Worm (Caenorhabditis elegans): ENCODE results near the gene ZK105.6.

Gene ZK105.6

DNA sequence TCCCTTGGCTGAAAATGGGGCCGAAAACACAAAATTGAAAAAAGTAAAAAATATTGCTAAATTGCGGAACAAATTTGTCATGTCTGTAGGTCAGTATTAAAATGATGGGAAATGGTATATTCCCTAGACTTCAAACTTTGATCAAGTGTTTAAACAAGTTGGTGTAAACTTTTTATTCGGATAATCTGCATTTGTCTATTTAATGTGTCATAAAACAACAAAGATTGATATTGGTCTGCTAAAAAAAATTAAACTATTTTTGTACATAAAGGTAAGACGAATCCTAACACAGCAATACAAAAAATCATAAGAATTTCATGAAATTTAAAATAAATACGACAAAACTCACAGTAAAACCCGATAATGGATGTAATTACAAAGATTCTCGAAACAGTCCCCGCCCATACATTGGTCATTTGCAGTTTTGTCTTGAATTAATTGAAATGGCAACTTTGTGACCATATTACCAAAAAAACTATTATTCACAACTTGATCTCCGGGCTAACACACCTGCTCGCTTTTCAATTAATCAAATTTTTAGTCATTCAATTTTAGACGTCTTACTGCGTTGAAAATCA, at the start of gene ZK105.6, which contains the start of gene ZK105.8:
TSS of gene ZK105.6 (minus strand) at position 101 of the 578 bp plus-strand sequence.
TSS of gene ZK105.8 (plus strand) at position 528 of the 578 bp plus-strand sequence.
- no peak for TF ChIP-seq unc-62 (GFP tag; optimal IDR thresholded peaks at IDR 0.05)

DNA sequence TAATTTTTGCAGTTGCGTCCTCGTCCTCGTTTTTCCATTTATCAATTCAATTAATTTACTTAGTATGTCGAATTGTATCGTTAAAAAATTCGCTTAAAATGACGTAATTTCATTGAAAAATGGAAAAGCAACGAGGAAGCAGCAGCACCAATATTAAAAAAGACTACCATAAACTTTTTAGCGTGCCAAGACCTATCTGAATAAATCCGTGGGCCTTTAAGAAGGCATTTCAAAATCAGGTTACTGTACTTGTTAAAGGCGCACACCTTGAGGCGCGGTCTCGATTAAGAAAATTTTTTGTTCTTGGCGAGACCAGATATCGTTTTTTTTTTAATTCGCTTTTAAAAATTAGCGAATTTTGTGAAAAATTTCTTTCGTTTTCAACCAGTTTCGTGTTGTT, 49.8 kb upstream of the ZK105.6 start:
- no peak for TF ChIP-seq unc-62 (GFP tag; optimal IDR thresholded peaks at IDR 0.05)

DNA sequence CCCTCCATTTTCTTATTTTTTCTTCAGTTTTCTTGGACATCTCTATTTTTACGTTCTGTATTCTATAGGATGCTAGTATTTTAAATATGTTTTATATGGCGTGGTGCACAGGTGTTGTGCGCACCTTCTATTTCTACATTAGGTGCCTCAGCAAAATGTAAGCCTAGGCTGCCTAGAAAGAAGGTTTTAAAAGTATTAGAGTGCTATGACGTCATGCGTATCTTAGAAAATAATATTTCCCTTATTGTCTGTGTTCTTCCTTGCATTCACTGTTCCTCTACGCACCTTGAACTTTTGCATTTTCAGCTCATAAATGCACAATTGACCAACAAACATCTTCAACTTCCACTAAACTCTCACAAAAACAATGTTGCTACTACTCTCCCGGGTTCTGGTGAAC, 47.1 kb upstream of the ZK105.6 start, which contains the start of gene frpr-3:
TSS of gene frpr-3 (plus strand) at position 301 of the 400 bp plus-strand sequence.
- TF ChIP-seq unc-62 (GFP tag; optimal IDR thresholded peaks at IDR 0.05), result no peak

DNA sequence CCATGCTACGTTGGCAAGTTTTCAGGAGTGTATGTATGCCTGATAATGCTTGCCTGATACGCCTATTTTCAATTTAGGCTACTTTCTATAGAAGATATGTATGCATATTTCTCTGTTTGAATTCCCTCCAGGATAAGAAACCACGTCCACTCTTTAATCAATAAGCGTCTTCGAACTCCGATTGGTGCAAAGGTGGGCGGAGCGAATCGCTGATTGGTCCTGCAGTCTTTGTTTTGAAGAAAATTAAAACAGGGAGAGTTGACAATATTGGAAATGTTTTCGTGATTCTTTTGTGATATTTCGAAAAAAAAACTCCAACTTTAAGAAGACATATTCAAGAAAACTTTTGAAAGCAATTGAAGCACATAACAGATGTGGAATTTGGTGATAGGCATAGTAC, 38.0 kb upstream of the ZK105.6 start:
- TF ChIP-seq unc-62 (GFP tag; optimal IDR thresholded peaks at IDR 0.05), result no peak

DNA sequence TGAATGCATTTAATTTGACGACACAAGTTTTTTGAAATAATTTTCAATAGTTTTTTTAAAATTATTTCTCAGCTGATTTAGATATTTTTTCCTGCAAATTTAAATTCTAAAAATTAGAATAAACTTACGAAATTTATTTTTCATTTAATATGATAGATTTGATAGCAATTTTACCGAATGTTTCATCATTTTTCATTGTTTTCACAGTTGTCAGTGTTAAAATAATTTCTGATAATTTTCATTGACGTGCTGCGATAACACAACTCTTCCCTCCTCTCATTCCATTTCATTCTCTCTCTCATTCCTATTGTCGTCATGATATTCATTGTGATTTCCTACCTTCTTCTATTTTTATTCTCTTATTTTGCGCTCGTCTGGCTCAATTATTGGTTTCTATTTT, 36.3 kb upstream of the ZK105.6 start, which contains the start of gene hint-3:
TSS of gene hint-3 (plus strand) at position 301 of the 400 bp plus-strand sequence.
- no peak for TF ChIP-seq unc-62 (GFP tag; optimal IDR thresholded peaks at IDR 0.05)

DNA sequence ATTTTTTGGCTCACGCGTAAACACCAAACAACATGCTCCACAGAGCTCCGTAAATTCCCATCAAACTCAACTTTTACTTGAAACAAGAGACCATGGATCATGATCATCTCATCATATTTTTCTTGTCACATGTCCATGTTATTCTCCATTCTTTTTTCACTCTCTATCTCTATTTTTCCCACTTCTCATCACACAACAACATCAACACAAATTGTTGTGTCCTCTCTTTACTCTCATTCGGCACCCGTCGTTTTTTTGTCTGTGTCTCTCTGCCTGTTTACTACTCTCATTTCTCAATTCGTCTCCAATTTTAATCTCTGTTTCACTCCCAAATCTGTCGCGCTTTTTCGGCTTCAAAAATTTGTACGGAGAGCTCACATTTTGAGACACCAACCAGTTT, 35.4 kb upstream of the ZK105.6 start:
- TF ChIP-seq unc-62 (GFP tag; optimal IDR thresholded peaks at IDR 0.05), result no peak

DNA sequence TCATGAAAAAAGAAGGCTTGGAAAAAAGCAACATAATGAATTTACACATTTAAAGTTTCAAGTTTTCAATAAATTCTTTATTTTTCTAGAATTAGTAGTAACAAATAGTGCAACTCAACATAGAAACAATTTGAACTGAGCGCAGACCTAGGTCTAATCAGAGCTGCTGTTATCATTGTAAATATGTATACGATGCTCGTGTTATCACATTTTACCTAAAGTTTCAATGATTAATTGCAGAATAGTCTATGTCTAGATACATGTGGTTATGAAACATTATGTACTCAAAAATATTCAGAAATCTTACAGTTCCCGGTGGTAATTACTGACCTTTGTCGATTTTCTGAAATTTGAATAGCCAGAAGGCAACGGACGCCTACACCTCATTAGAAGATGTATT, 32.1 kb upstream of the ZK105.6 start:
- no peak for TF ChIP-seq unc-62 (GFP tag; optimal IDR thresholded peaks at IDR 0.05)

DNA sequence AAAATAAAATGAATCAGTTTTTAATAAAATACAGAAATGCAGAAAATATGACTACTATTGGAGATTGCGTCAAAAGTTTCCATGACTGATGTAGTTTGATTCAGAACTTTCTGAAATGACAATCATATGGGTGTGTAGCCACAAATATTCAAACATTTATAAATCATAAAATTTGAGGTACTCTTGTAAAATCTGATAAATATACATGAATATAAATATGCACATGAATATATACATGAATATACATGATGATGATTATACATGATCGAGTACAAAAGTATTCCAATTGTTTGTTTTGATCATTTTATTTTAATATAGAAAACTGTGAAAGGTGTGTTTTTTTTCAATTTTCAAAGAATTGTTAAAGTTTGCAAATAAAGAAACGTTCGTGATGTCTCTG, 30.7 kb upstream of the ZK105.6 start, which contains the start of gene T05B11.4:
TSS of gene T05B11.4 (minus strand) at position 101 of the 400 bp plus-strand sequence.
- no peak for TF ChIP-seq unc-62 (GFP tag; optimal IDR thresholded peaks at IDR 0.05)

DNA sequence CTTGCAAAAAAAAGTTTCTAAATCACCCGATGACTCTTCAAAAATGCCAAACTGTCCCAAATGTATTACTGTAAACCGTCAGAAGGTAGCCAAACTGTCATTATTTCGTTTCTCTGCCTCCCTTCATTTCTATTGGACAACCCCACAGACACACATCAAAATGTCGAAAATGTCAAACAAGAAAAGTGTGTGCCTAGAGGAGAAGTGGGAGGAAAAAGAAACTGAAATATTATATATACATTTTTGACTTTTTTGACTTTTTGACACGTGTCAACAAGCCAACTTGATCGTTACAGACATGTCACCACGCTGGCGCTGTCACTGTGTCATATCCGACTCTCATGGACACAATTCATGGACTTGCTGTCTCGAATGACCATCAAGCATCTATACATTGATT, 25.8 kb upstream of the ZK105.6 start:
- no peak for TF ChIP-seq unc-62 (GFP tag; optimal IDR thresholded peaks at IDR 0.05)

DNA sequence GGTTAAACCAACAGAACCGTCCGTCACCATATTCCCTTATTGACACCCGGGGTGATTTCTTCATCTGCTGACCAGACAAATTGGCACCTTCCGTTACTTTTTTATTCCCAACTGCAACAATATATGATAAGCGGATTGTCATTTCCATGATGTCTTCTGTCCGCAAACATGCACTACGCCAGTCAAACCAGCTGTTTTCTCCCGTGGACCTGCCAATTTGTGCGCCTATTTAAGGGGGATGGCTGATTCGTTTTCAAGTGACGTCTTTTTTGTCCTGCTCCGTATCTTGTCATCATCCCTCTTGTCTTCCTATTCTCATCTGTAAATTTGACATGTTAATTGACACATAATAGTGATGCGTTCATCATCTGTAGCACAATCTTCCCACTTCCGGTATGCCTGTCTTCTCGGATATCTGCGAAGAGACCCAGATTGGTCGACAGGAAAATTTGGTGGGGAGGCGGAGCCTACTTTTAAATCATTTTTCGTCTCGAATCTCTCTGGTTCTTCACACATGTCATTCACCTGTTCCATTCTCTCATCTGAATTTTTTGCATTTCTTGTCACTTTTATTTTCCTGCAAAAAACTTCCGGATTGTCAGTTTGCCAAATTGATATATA, 24.2 kb upstream of the ZK105.6 start:
- no peak for TF ChIP-seq unc-62 (GFP tag; optimal IDR thresholded peaks at IDR 0.05)

DNA sequence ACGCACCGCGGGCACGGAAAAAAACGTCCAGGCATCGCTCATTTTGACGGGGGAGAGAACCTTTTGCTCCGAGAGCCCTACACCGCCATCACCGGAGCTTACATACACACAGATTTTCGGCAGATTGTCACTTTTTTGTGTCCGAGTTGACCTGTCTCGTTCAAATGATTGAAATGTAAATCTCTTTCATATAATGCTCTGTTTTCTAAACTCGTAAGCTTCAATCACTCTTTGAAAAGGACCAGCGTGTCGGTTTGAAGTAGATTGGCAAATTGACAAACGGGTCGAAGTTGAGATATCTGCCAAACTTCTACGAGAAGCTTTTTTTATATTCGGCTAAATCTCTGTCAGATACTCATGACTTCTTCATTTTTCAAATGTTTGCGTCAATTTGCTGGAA, 23.3 kb upstream of the ZK105.6 start:
- no peak for TF ChIP-seq unc-62 (GFP tag; optimal IDR thresholded peaks at IDR 0.05)

DNA sequence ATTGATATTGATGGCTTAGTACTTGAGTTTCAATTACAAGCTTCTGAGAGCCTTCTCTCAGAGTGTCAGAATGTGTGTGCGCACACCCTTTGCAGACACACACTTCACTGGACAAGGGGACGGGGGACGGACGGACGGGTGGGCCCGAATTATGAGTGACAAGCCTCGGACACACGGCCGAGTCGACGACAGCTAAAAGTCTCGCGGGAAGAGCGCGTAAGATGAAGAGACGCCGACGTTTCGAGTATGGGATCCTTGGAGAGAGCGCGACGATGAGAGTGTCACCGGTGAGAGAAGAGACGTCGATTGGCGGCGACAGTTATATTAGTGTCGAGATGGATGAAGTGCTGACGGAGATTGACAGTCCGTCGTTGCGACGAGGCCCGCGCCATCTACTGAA, 22.0 kb upstream of the ZK105.6 start:
- TF ChIP-seq unc-62 (GFP tag; optimal IDR thresholded peaks at IDR 0.05), result no peak

DNA sequence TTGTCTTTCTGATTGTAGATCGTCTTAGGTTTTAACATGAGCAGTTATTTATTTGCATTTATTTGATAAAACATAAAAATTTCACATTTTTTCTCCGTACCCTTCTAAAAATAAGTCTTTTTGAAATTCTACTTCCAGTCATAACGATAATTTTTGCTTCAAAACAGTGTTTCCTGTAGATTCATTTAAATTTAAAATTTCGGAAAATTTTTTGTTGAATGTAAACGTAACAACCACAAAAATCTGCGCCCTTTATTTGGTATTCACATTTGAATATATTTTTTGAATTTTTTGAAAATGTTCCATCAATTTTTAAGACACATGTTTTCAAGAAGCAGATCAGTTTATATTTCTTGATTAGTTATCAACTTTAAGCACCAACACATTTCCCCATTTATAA, 21.5 kb upstream of the ZK105.6 start:
- no peak for TF ChIP-seq unc-62 (GFP tag; optimal IDR thresholded peaks at IDR 0.05)

DNA sequence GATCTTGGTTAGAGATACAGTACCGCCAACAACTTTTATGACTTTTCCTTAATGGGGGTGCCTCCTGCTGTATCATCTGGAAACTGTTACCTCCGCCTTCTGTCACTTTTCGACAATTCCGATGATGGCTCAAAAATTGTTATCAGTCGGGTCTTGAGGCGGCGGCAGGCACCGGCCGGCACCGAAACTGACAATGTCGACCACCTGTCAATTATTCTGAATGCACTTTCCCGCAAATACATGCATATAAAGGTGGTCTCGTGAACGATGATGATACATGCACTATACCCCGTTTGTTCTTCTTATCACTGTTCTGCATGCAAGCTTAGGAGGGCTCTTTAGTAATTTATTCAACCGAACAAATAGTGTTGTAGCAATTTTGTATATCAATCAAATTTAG, 20.2 kb upstream of the ZK105.6 start:
- no peak for TF ChIP-seq unc-62 (GFP tag; optimal IDR thresholded peaks at IDR 0.05)

DNA sequence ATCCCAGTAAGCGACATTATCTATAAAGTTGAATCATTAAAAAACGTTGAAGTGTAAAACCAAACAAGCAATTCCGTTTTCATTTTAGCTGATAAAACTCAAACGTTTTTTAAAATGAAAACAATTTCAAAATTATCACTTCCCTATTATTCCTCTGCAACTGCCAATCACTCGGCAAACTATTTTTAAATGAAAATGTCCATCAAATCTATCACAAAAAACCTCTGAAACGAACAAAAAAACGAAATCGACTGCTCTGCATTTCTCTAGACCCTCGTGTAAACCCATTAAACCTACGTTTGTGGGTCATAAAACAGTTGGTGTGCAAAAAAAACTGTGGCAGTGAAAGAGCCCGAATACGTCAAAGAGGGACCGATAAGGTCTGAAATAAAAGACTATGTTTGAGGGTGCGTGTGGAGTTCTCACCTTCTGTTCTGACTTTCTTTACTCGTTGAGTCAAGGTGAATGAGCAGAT, 18.7 kb upstream of the ZK105.6 start, which contains the start of gene fbxl-5:
TSS of gene fbxl-5 (plus strand) at position 425 of the 475 bp plus-strand sequence.
- TF ChIP-seq unc-62 (GFP tag; optimal IDR thresholded peaks at IDR 0.05), result no peak

DNA sequence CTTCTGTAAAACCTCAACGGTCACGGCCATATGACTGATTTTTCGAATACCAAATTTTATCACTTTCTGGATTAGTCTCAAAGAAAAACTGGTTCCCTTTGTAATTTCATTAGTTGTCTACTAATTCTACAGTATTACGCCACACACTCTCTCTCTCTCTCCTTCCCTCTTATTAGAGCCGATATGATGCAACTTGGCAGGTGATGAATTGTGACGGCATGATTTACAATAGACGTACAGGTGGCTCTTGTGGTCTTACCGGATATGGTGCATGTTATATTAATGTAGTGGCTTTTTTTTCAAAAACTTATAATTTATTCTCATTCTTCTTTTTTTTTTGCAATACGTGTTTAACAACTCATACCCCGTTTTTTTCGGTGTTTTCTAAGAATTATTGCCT, 18.1 kb upstream of the ZK105.6 start:
- no peak for TF ChIP-seq unc-62 (GFP tag; optimal IDR thresholded peaks at IDR 0.05)

DNA sequence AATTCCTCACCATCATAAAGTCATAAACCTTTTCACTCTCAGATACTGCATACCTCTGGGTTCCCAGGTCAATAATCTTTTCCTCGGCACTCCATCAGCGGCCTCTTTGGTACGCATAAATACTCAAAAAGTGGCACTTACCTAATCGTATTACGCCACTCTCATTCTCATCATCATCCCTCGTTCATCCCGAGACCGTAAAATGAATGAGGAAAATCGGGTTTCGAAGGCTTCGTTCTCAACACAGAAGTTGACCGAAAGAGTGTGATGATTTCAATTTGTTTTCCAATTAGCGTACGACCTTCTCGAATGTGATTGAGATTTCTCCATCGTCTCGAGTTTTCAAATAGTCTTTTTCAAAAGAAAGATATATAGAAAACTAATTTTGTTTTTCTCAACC, 16.1 kb upstream of the ZK105.6 start:
- TF ChIP-seq unc-62 (GFP tag; optimal IDR thresholded peaks at IDR 0.05), result no peak
